Worm (Caenorhabditis elegans): ENCODE results near the gene ndub-6.
A peak's percentile ranks its signal among the peaks of the same experiment; 100 is the strongest.

ndub-6 gene

ce11 chrIV:11604909-11605308 lies 47.3 kb upstream of the ndub-6 start, which contains the start of the genes ragc-1 and Y24F12A.1 (continued):
- TF ChIP-seq egl-27 (tag; optimal IDR thresholded peaks at IDR 0.05), result no peak
- TF ChIP-seq lin-39 (tag; optimal IDR thresholded peaks at IDR 0.05), result no peak
- no peak for TF ChIP-seq nhr-6 (tag; optimal IDR thresholded peaks at IDR 0.05)
- no peak for TF ChIP-seq ceh-16 (tag; optimal IDR thresholded peaks at IDR 0.05)

DNA sequence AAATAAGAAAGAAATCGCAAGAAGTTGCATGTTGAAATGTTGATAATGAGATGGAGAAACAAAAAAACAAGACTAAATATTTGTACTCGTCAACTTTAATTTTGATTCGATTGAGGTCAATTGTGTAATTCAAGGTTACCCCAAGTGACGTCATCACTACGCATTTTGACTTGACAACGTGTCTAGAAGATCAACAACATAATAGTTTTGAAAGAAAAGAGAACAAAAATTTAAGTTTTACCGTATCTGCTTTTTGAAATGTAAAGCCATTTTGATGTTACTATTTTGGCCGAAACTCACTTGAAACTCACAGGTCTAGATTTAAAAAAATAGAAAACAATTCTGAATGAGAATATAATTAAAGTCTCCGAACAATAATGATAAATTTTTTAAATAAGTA lies 31.3 kb upstream of the ndub-6 start, which contains the start of gene dsl-5:
dsl-5 (minus strand) TSS at position 101 of the 400 bp plus-strand sequence.
- TF ChIP-seq nhr-25 (tag; optimal IDR thresholded peaks at IDR 0.05), result peak; percentile 8
- no peak for TF ChIP-seq blmp-1 (tag; optimal IDR thresholded peaks at IDR 0.05; ENCODE audit: insufficient read depth)

ce11 chrIV:11622336-11622735 lies 29.9 kb upstream of the ndub-6 start:
- TF ChIP-seq skn-1 (tag; optimal IDR thresholded peaks at IDR 0.05) (no peak), nhr-11 (tag; optimal IDR thresholded peaks at IDR 0.05) (no peak), nhr-10 (tag; optimal IDR thresholded peaks at IDR 0.05) (no peak), sma-9 (GFP tag; optimal IDR thresholded peaks at IDR 0.05) (no peak), sma-9 (tag; optimal IDR thresholded peaks at IDR 0.05) (no peak), unc-62 (GFP tag; optimal IDR thresholded peaks at IDR 0.05) (no peak), lin-13 (GFP tag; optimal IDR thresholded peaks at IDR 0.05) (no peak), sem-4 (tag; optimal IDR thresholded peaks at IDR 0.05) (no peak), egl-27 (tag; optimal IDR thresholded peaks at IDR 0.05) (no peak), sma-3 (GFP tag; optimal IDR thresholded peaks at IDR 0.05) (no peak), ama-1 (optimal IDR thresholded peaks at IDR 0.05) (no peak), mab-5 (tag; optimal IDR thresholded peaks at IDR 0.05) (no peak), C34F6.9 (tag; optimal IDR thresholded peaks at IDR 0.05) (no peak), nhr-23 (tag; optimal IDR thresholded peaks at IDR 0.05) (no peak), nhr-6 (tag; optimal IDR thresholded peaks at IDR 0.05) (no peak), Y55F3AM.14 (GFP tag; optimal IDR thresholded peaks at IDR 0.05) (no peak), zag-1 (tag; optimal IDR thresholded peaks at IDR 0.05) (no peak), nhr-25 (tag; optimal IDR thresholded peaks at IDR 0.05) (no peak), crh-2 (tag; optimal IDR thresholded peaks at IDR 0.05) (no peak), dmd-4 (tag; optimal IDR thresholded peaks at IDR 0.05) (no peak), peb-1 (tag; optimal IDR thresholded peaks at IDR 0.05) (no peak)

DNA sequence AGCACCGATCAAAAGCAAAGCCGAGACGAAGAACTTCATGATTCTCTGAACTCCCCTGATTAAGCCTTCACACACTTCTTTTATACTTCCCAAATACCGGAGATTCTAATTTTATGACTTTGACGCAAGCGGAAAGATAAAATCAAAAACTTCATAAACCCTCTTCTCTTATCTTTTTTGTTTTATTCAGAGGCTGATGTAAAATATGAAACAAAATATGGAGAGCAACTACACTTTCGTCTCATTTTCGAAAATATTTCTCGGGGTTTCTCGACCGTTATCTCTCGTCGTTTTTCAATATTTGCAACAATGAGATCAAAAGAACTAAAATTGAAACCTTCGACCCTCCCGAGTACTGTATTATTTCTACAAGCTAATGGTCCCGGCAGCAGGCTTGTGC lies 29.1 kb upstream of the ndub-6 start, which contains the start of gene lys-4:
lys-4 (minus strand) TSS at position 115 of the 400 bp plus-strand sequence.
- TF ChIP-seq fos-1 (tag; optimal IDR thresholded peaks at IDR 0.05), result peak; percentile 38
- no peak for TF ChIP-seq nhr-21 (tag; optimal IDR thresholded peaks at IDR 0.05)
- peak; percentile 25 for TF ChIP-seq sma-9 (GFP tag; optimal IDR thresholded peaks at IDR 0.05)
- no peak for TF ChIP-seq sma-9 (tag; optimal IDR thresholded peaks at IDR 0.05)
- no peak for TF ChIP-seq dmd-4 (tag; optimal IDR thresholded peaks at IDR 0.05)
- TF ChIP-seq blmp-1 (tag; optimal IDR thresholded peaks at IDR 0.05; ENCODE audit: insufficient read depth), result no peak
- TF ChIP-seq peb-1 (tag; optimal IDR thresholded peaks at IDR 0.05), result no peak

DNA sequence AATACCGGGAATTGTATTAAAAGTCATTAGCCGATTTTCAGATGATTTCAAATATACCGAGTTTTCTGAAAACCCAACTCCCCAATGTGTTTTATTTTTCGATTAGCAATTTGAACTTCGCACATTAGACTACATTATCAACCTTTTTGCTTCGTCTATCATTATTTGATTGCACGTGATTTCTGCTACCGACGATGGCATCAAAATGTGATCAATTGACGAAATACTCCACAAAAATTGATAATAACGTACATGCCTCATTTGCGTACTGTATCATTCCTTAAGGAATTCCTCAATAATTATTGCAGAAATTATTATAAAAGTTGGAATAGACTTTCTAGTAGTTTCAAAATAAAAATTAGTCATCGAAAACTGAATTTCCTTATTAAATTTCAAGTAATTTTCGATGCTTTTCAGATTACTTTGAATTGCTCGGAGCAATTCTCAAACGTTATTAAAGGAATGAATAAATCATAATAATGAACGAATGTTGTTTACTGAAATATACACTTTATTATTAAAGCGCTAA lies 28.4 kb upstream of the ndub-6 start:
- no peak for TF ChIP-seq egl-27 (tag; optimal IDR thresholded peaks at IDR 0.05)
- no peak for TF ChIP-seq ceh-16 (tag; optimal IDR thresholded peaks at IDR 0.05)
- no peak for TF ChIP-seq blmp-1 (tag; optimal IDR thresholded peaks at IDR 0.05; ENCODE audit: insufficient read depth)
- no peak for TF ChIP-seq peb-1 (tag; optimal IDR thresholded peaks at IDR 0.05)
- no peak for TF ChIP-seq nhr-25 (tag; optimal IDR thresholded peaks at IDR 0.05)
- no peak for TF ChIP-seq sma-3 (GFP tag; optimal IDR thresholded peaks at IDR 0.05)
- no peak for TF ChIP-seq nhr-23 (tag; optimal IDR thresholded peaks at IDR 0.05)
- TF ChIP-seq elt-3 (tag; optimal IDR thresholded peaks at IDR 0.05), result no peak
- peak; percentile 54 for TF ChIP-seq sma-9 (GFP tag; optimal IDR thresholded peaks at IDR 0.05)
- TF ChIP-seq sma-9 (tag; optimal IDR thresholded peaks at IDR 0.05), result no peak
- TF ChIP-seq zag-1 (tag; optimal IDR thresholded peaks at IDR 0.05), result no peak
- TF ChIP-seq crh-2 (tag; optimal IDR thresholded peaks at IDR 0.05), result peak; percentile 27
- TF ChIP-seq fos-1 (tag; optimal IDR thresholded peaks at IDR 0.05), result peak; percentile 40
- no peak for TF ChIP-seq nhr-6 (tag; optimal IDR thresholded peaks at IDR 0.05)
- TF ChIP-seq mab-5 (tag; optimal IDR thresholded peaks at IDR 0.05), result no peak
- TF ChIP-seq mdl-1 (tag; optimal IDR thresholded peaks at IDR 0.05), result no peak
- TF ChIP-seq skn-1 (tag; optimal IDR thresholded peaks at IDR 0.05), result no peak
- no peak for TF ChIP-seq ztf-11 (tag; optimal IDR thresholded peaks at IDR 0.05)
- TF ChIP-seq gmeb-1 (tag; optimal IDR thresholded peaks at IDR 0.05), result peak; percentile 7
- TF ChIP-seq mbf-1 (tag; optimal IDR thresholded peaks at IDR 0.05), result no peak
- TF ChIP-seq ZK546.5 (tag; optimal IDR thresholded peaks at IDR 0.05), result no peak
- TF ChIP-seq ama-1 (optimal IDR thresholded peaks at IDR 0.05), result no peak
- TF ChIP-seq elt-1 (tag; optimal IDR thresholded peaks at IDR 0.05), result no peak
- no peak for TF ChIP-seq lsy-2 (tag; optimal IDR thresholded peaks at IDR 0.05)
